Worm (Caenorhabditis elegans) whole organism, early embryonic: ENCODE measurements around the gene mapk-15.

Experiments used
- F13C5.2 ChIP-seq: sonication (generic microtip); optimal IDR thresholded peaks from 2 replicates; lab custom pipeline; 2017; ENCODE audit warnings: mild to moderate bottlenecking, missing genetic modification characterization, inconsistent platforms, missing compliant biosample characterization
- aly-1 ChIP-seq: sonication (generic microtip); optimal IDR thresholded peaks from 2 replicates; lab custom pipeline; 2016; ENCODE audit warnings: missing genetic modification characterization, missing compliant biosample characterization
- ama-1 ChIP-seq: fragments of 150-350 bp; optimal IDR thresholded peaks from 2 replicates; lab custom pipeline; 2014
- ceh-13 ChIP-seq: fragments of 200-800 bp; sonication (Bioruptor generic); optimal IDR thresholded peaks from 2 replicates; lab custom pipeline; 2018; ENCODE audit warnings: mild to moderate bottlenecking, missing genetic modification characterization, missing compliant biosample characterization
- flt-1 ChIP-seq: fragments of 200-800 bp; sonication (Bioruptor generic); IDR thresholded peaks from 2 replicates; pipeline ENCODE4 v1.3.6; 2022; ENCODE audit warnings: missing genetic modification characterization, missing compliant biosample characterization
- hmg-4 ChIP-seq: fragments of 200-800 bp; sonication (Bioruptor generic); optimal IDR thresholded peaks from 2 replicates; lab custom pipeline; 2018; ENCODE audit warnings: mild to moderate bottlenecking, missing genetic modification characterization, missing compliant biosample characterization
- hnd-1 ChIP-seq: sonication (generic microtip); optimal IDR thresholded peaks from 2 replicates; lab custom pipeline; 2016; ENCODE audit warnings: missing genetic modification characterization, missing compliant biosample characterization
- pes-1 ChIP-seq: fragments of 200-800 bp; sonication (Bioruptor generic); IDR thresholded peaks from 2 replicates; pipeline ENCODE4 v1.3.6; 2022; ENCODE audit warnings: missing genetic modification reagents, missing genetic modification characterization, missing compliant biosample characterization
- sea-1 ChIP-seq: fragments of 200-800 bp; sonication (Bioruptor generic); conservative IDR thresholded peaks from 2 replicates; pipeline ENCODE4 v1.3.6; 2022; ENCODE audit warnings: missing genetic modification characterization, missing compliant biosample characterization
- tra-4 ChIP-seq: sonication (generic microtip); optimal IDR thresholded peaks from 2 replicates; lab custom pipeline; 2017; ENCODE audit warnings: missing genetic modification characterization, missing compliant biosample characterization

- no peak for TF ChIP-seq ama-1 (lab: Kevin White, UChicago)
- no peak for TF ChIP-seq sea-1 (GFP tag; lab: Robert Waterston, UW)
- TF ChIP-seq pes-1 (GFP tag; lab: Robert Waterston, UW), result no peak
- no peak for TF ChIP-seq tra-4 (tag; lab: Kevin White, UChicago)
- no peak for TF ChIP-seq hmg-4 (GFP tag; lab: Kevin White, UChicago)
- TF ChIP-seq flt-1 (GFP tag; lab: Robert Waterston, UW), result no peak
- no peak for TF ChIP-seq hnd-1 (tag; lab: Kevin White, UChicago)
- TF ChIP-seq F13C5.2, result no peak
- no peak for TF ChIP-seq aly-1 (tag; lab: Kevin White, UChicago)
- no peak for TF ChIP-seq ceh-13 (GFP tag; lab: Kevin White, UChicago)
Observed at ce11 chrIII:6055706-6056105, 12.0 kb upstream of the mapk-15 start, which contains the start of gene F40H6.5.
